Fruit fly (Drosophila melanogaster) whole organism, embryonic: Measurements from ENCODE around the gene mask.

ENCODE experiments used
- Blimp-1 ChIP-seq: fragments of 200-800 bp; sonication (Bioruptor generic); optimal IDR thresholded peaks from 3 replicates; lab custom pipeline; 2018; ENCODE audit warnings: missing biosample characterization, missing genetic modification characterization, mild to moderate bottlenecking, moderate library complexity, missing genetic modification reagents
- C15 ChIP-seq: fragments of 200-800 bp; sonication (Bioruptor generic); IDR thresholded peaks from 3 replicates; pipeline ENCODE4 v1.3.6; 2022; ENCODE audit warnings: missing biosample characterization, missing genetic modification characterization
- CG10543 ChIP-seq: fragments of 200-800 bp; sonication (Bioruptor generic); optimal IDR thresholded peaks from 3 replicates; lab custom pipeline; 2017; ENCODE audit warnings: missing biosample characterization, mild to moderate bottlenecking, missing genetic modification characterization, moderate library complexity
- CG12219 ChIP-seq: fragments of 200-800 bp; sonication (Bioruptor generic); optimal IDR thresholded peaks from 3 replicates; lab custom pipeline; 2018; ENCODE audit warnings: missing biosample characterization, mild to moderate bottlenecking, missing genetic modification characterization
- CG15601 ChIP-seq: fragments of 200-800 bp; sonication (Bioruptor generic); optimal IDR thresholded peaks from 3 replicates; lab custom pipeline; 2019; ENCODE audit warnings: missing biosample characterization, mild to moderate bottlenecking, missing genetic modification characterization, moderate library complexity
- CG1832 ChIP-seq: fragments of 200-800 bp; sonication (Bioruptor generic); optimal IDR thresholded peaks from 2 replicates; lab custom pipeline; 2017; ENCODE audit warnings: missing biosample characterization, mild to moderate bottlenecking, missing genetic modification characterization, inconsistent platforms
- CG30020 ChIP-seq: fragments of 200-800 bp; optimal IDR thresholded peaks from 2 replicates; lab custom pipeline; 2019; ENCODE audit warnings: missing biosample characterization, mild to moderate bottlenecking, missing genetic modification characterization, moderate library complexity
- CG3995 ChIP-seq: fragments of 200-800 bp; sonication (Bioruptor generic); optimal IDR thresholded peaks from 3 replicates; lab custom pipeline; 2016; ENCODE audit warnings: missing biosample characterization, missing genetic modification characterization
- CG4404 ChIP-seq: fragments of 200-800 bp; sonication (Bioruptor generic); IDR thresholded peaks from 2 replicates; pipeline ENCODE4 v1.3.6; 2022; ENCODE audit warnings: missing biosample characterization, missing genetic modification characterization
- CG6813 ChIP-seq: fragments of 200-800 bp; sonication (Bioruptor generic); optimal IDR thresholded peaks from 2 replicates; lab custom pipeline; 2017; ENCODE audit warnings: missing biosample characterization, missing genetic modification characterization, mild to moderate bottlenecking, moderate library complexity, missing genetic modification reagents
- CG7963 ChIP-seq: fragments of 200-800 bp; sonication (Bioruptor generic); IDR thresholded peaks from 3 replicates; pipeline ENCODE4 v1.3.6; 2022; ENCODE audit warnings: missing biosample characterization, missing genetic modification characterization; ENCODE audit not compliant: partially characterized antibody
- CG9727 ChIP-seq: fragments of 200-800 bp; sonication (Bioruptor generic); optimal IDR thresholded peaks from 3 replicates; lab custom pipeline; 2017; ENCODE audit warnings: missing biosample characterization, mild to moderate bottlenecking, missing genetic modification characterization
- Dip2 ChIP-seq: fragments of 200-800 bp; sonication (Bioruptor generic); IDR thresholded peaks from 2 replicates; pipeline ENCODE4 v1.3.6; 2022; ENCODE audit warnings: missing biosample characterization, missing genetic modification characterization
- Dref ChIP-seq: fragments of 200-800 bp; sonication (Bioruptor generic); IDR thresholded peaks from 2 replicates; pipeline ENCODE4 v1.3.6; 2022; ENCODE audit warnings: missing biosample characterization, missing genetic modification characterization
- Drgx ChIP-seq: fragments of 200-800 bp; sonication (Bioruptor generic); IDR thresholded peaks from 2 replicates; pipeline ENCODE4 v1.3.6; 2022; ENCODE audit warnings: missing biosample characterization, missing genetic modification characterization
- ERR ChIP-seq: fragments of 200-800 bp; sonication (Bioruptor generic); optimal IDR thresholded peaks from 2 replicates; lab custom pipeline; 2016; ENCODE audit warnings: missing biosample characterization, missing genetic modification characterization
- Ets65A ChIP-seq: fragments of 200-800 bp; sonication (Bioruptor generic); peaks from one replicate; lab custom pipeline; 2016; ENCODE audit warnings: missing biosample characterization, missing genetic modification characterization
- Ets97D ChIP-seq: fragments of 200-800 bp; sonication (Bioruptor generic); optimal IDR thresholded peaks from 3 replicates; lab custom pipeline; 2016; ENCODE audit warnings: missing biosample characterization, missing genetic modification characterization
- H2.0 ChIP-seq: fragments of 200-800 bp; sonication (Bioruptor generic); IDR thresholded peaks from 2 replicates; pipeline ENCODE4 v1.3.6; 2022; ENCODE audit warnings: missing biosample characterization, missing genetic modification characterization
- HLH3B ChIP-seq: fragments of 200-800 bp; sonication (Bioruptor generic); IDR thresholded peaks from 2 replicates; pipeline ENCODE4 v1.3.6; 2022; ENCODE audit warnings: missing biosample characterization, missing genetic modification characterization
- Hmx ChIP-seq: fragments of 200-800 bp; sonication (Bioruptor generic); optimal IDR thresholded peaks from 2 replicates; lab custom pipeline; 2016; ENCODE audit warnings: missing biosample characterization, missing genetic modification characterization
- Hr51 ChIP-seq, 2 experiments: fragments of 200-800 bp; sonication (Bioruptor generic); optimal IDR thresholded peaks; 2 replicates in 1 of 2; 3 replicates in 1 of 2; lab custom pipeline; 2016 to 2018; ENCODE audit warnings: missing biosample characterization in 2 of 2, missing genetic modification characterization in 2 of 2, mild to moderate bottlenecking in 1 of 2, moderate library complexity in 1 of 2
- Mes4 ChIP-seq: fragments of 200-800 bp; sonication (Bioruptor generic); optimal IDR thresholded peaks from 2 replicates; lab custom pipeline; 2016; ENCODE audit warnings: missing biosample characterization, missing genetic modification characterization
- Mrtf ChIP-seq: fragments of 200-800 bp; sonication (Bioruptor generic); IDR thresholded peaks from 3 replicates; pipeline ENCODE4 v1.3.6; 2022; ENCODE audit warnings: missing biosample characterization, missing genetic modification characterization
- NC2α ChIP-seq: fragments of 200-800 bp; sonication (Bioruptor generic); optimal IDR thresholded peaks from 2 replicates; lab custom pipeline; 2016; ENCODE audit warnings: missing biosample characterization, missing genetic modification characterization
- Nf-YB ChIP-seq: fragments of 200-800 bp; sonication (Bioruptor generic); optimal IDR thresholded peaks from 3 replicates; lab custom pipeline; 2019; ENCODE audit warnings: missing biosample characterization, mild to moderate bottlenecking, missing genetic modification characterization, moderate library complexity
- NfI ChIP-seq: fragments of 200-800 bp; sonication (Bioruptor generic); optimal IDR thresholded peaks from 3 replicates; lab custom pipeline; 2018; ENCODE audit warnings: missing biosample characterization, mild to moderate bottlenecking, missing genetic modification characterization, moderate library complexity
- Poxn ChIP-seq: fragments of 200-800 bp; sonication (Bioruptor generic); IDR thresholded peaks from 2 replicates; pipeline ENCODE4 v1.3.6; 2022; ENCODE audit warnings: missing biosample characterization, missing genetic modification characterization
- Scr ChIP-seq: fragments of 200-800 bp; sonication (Bioruptor generic); IDR thresholded peaks from 2 replicates; pipeline ENCODE4 v1.3.6; 2022; ENCODE audit warnings: missing biosample characterization, missing genetic modification characterization; ENCODE audit not compliant: partially characterized antibody
- TFAM ChIP-seq: fragments of 200-800 bp; sonication (Bioruptor generic); optimal IDR thresholded peaks from 2 replicates; lab custom pipeline; 2017; ENCODE audit warnings: missing biosample characterization, missing genetic modification characterization, inconsistent platforms
- Trl ChIP-seq, 3 experiments: fragments of >200 bp in 2 of 3; fragments of 200-800 bp in 1 of 3; sonication (Bioruptor generic) in 1 of 3; optimal IDR thresholded peaks; 2 replicates in 1 of 3; 3 replicates in 2 of 3; lab custom pipeline; 2016 to 2017; ENCODE audit warnings: missing biosample characterization in 1 of 3, missing genetic modification characterization in 1 of 3
- crc ChIP-seq: fragments of 200-800 bp; sonication (Bioruptor generic); optimal IDR thresholded peaks from 2 replicates; lab custom pipeline; 2016; ENCODE audit warnings: missing biosample characterization, missing genetic modification characterization
- emc ChIP-seq: fragments of 200-800 bp; sonication (Bioruptor generic); optimal IDR thresholded peaks from 2 replicates; lab custom pipeline; 2016; ENCODE audit warnings: missing biosample characterization, missing genetic modification characterization
- fd102C ChIP-seq: fragments of 200-800 bp; sonication (Bioruptor generic); optimal IDR thresholded peaks from 2 replicates; lab custom pipeline; 2018; ENCODE audit warnings: missing biosample characterization, mild to moderate bottlenecking, missing genetic modification characterization, moderate library complexity
- fd3F ChIP-seq: fragments of 200-800 bp; sonication (Bioruptor generic); optimal IDR thresholded peaks from 2 replicates; lab custom pipeline; 2018; ENCODE audit warnings: missing biosample characterization, mild to moderate bottlenecking, missing genetic modification characterization, moderate library complexity
- gsb-n ChIP-seq: fragments of 200-800 bp; sonication (Bioruptor generic); optimal IDR thresholded peaks from 3 replicates; lab custom pipeline; 2018; ENCODE audit warnings: missing biosample characterization, mild to moderate bottlenecking, missing genetic modification characterization
- gt ChIP-seq: fragments of 200-800 bp; sonication (Bioruptor generic); IDR thresholded peaks from 2 replicates; pipeline ENCODE4 v1.3.6; 2022; ENCODE audit warnings: missing biosample characterization, missing genetic modification characterization
- hbn ChIP-seq: fragments of 200-800 bp; sonication (Bioruptor generic); IDR thresholded peaks from 2 replicates; pipeline ENCODE4 v1.3.6; 2022; ENCODE audit warnings: missing biosample characterization, missing genetic modification characterization; ENCODE audit not compliant: partially characterized antibody
- knrl ChIP-seq: fragments of 200-800 bp; sonication (Bioruptor generic); IDR thresholded peaks from 3 replicates; pipeline ENCODE4 v1.3.6; 2022; ENCODE audit warnings: missing biosample characterization, missing genetic modification characterization; ENCODE audit not compliant: partially characterized antibody
- mirr ChIP-seq: fragments of 200-800 bp; sonication (Bioruptor generic); optimal IDR thresholded peaks from 3 replicates; lab custom pipeline; 2018; ENCODE audit warnings: missing biosample characterization, mild to moderate bottlenecking, missing genetic modification characterization
- odd ChIP-seq: fragments of 200-800 bp; sonication (Bioruptor generic); optimal IDR thresholded peaks from 2 replicates; lab custom pipeline; 2017; ENCODE audit warnings: missing biosample characterization, mild to moderate bottlenecking, missing genetic modification characterization
- pho ChIP-seq: fragments of 200-800 bp; sonication (Bioruptor generic); optimal IDR thresholded peaks from 2 replicates; lab custom pipeline; 2016; ENCODE audit warnings: missing biosample characterization, missing genetic modification characterization
- salm ChIP-seq: fragments of 200-800 bp; sonication (Bioruptor generic); optimal IDR thresholded peaks from 2 replicates; lab custom pipeline; 2018; ENCODE audit warnings: missing biosample characterization, mild to moderate bottlenecking, missing genetic modification characterization
- sd ChIP-seq: fragments of 200-800 bp; sonication (Bioruptor generic); optimal IDR thresholded peaks from 3 replicates; lab custom pipeline; 2018; ENCODE audit warnings: missing biosample characterization, mild to moderate bottlenecking, missing genetic modification characterization, moderate library complexity
- sens ChIP-seq: fragments of 200-800 bp; sonication (Bioruptor generic); peaks from one replicate; lab custom pipeline; 2016; ENCODE audit warnings: missing biosample characterization, missing genetic modification characterization
- sqz ChIP-seq: fragments of 200-800 bp; sonication (Bioruptor generic); optimal IDR thresholded peaks from 3 replicates; lab custom pipeline; 2018; ENCODE audit warnings: missing biosample characterization, mild to moderate bottlenecking, missing genetic modification characterization
- usp ChIP-seq: fragments of >200 bp; optimal IDR thresholded peaks from 2 replicates; lab custom pipeline; 2017; ENCODE audit warnings: missing biosample characterization, missing genetic modification characterization
- zen2 ChIP-seq: fragments of 200-800 bp; sonication (Bioruptor generic); IDR thresholded peaks from 3 replicates; pipeline ENCODE4 v1.3.6; 2022; ENCODE audit warnings: missing biosample characterization, missing genetic modification characterization; ENCODE audit not compliant: partially characterized antibody

mask gene

DNA sequence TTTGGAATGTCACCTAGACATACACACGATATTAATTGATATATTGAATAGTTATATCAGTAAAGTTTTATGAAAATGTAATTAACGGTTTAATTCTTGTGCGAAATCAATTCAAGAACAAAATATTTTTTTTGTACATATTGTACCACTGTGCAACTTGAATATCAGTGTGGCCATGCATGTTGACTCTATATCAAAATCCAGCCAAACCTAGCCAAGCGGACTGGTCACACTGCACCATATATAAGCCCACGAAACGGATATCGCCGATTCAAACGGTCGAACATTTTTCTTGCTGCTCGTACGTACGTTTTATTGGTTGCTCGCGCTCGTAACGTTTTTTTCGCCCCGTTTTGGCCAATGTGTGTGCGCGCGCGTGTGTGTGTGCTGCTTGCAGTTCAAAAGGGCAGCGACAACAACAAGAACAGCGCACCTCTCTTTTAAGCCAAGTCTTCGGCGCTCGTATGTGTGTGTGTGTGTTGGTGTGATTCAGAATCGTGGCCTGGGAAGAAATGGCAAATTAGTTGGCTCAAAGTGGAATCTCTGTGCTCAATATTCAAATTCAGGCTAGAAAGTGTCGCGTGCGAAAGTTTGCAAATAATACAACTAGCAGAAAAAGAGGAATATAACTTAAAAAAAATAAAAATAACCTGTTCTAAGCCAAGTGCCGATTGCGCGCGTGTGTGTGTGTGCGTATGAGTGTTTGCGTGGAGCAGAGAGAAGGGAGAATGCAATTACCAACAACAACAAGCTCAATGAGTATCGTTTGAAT lies 64.6 kb downstream of the mask start, which contains the start of gene crb (continued):
- TF ChIP-seq CG6813 (GFP tag; lab: Kevin White, UChicago): peak; percentile 20
- no peak for TF ChIP-seq salm
- no peak for TF ChIP-seq Dref (GFP tag; lab: Robert Waterston, UW)
- no peak for TF ChIP-seq usp (GFP tag; lab: Kevin White, UChicago)
- no peak for TF ChIP-seq CG3995 (GFP tag; lab: Kevin White, UChicago)
- TF ChIP-seq hbn (GFP tag; lab: Robert Waterston, UW): peak; percentile 37
- peak; percentile 46; the same call in 1 of the 2 replicates for TF ChIP-seq HLH3B (GFP tag; lab: Robert Waterston, UW)
- TF ChIP-seq fd102C: peak; percentile 30
- TF ChIP-seq CG12219 (GFP tag; lab: Kevin White, UChicago): no peak
- no peak for TF ChIP-seq fd3F (GFP tag; lab: Kevin White, UChicago)
- TF ChIP-seq Mes4 (GFP tag; lab: Kevin White, UChicago): peak; percentile 45
- TF ChIP-seq CG1832 (GFP tag; lab: Kevin White, UChicago): no peak
- TF ChIP-seq Trl (optimal IDR thresholded peaks at IDR 0.05; lab: Kevin White, UChicago): no peak
- TF ChIP-seq Trl (GFP tag; optimal IDR thresholded peaks at IDR 0.05; lab: Kevin White, UChicago): peak; percentile 68
- peak; percentile 25 for TF ChIP-seq Nf-YB
- TF ChIP-seq Scr (GFP tag; lab: Robert Waterston, UW): peak; percentile 49
- no peak for TF ChIP-seq Dip2 (GFP tag; lab: Robert Waterston, UW)
- TF ChIP-seq Mrtf (GFP tag; lab: Robert Waterston, UW): no peak
- peak; percentile 42; the same call in 1 of the 3 replicates for TF ChIP-seq CG7963 (GFP tag; lab: Robert Waterston, UW)
- TF ChIP-seq sqz (GFP tag; lab: Kevin White, UChicago): peak; percentile 77
- TF ChIP-seq sd: peak; percentile 56
- TF ChIP-seq Drgx: 0 out of 2 replicates have a peak, but pooled peaks have one; percentile 30
- peak; percentile 36 for TF ChIP-seq pho (GFP tag; lab: Kevin White, UChicago)
- TF ChIP-seq ERR: peak; percentile 35
- TF ChIP-seq Blimp-1: no peak
- peak; percentile 36 for TF ChIP-seq NfI (GFP tag; lab: Kevin White, UChicago)
- no peak for TF ChIP-seq TFAM (GFP tag; lab: Kevin White, UChicago)
- no peak for TF ChIP-seq Poxn
- peak; percentile 53; the same call in 2 of the 3 replicates for TF ChIP-seq zen2 (GFP tag; lab: Robert Waterston, UW)
- peak; percentile 13 for TF ChIP-seq CG30020 (tag; lab: Kevin White, UChicago)
- no peak for TF ChIP-seq emc (GFP tag; lab: Kevin White, UChicago)
- peak; percentile 91 for TF ChIP-seq Ets97D (GFP tag; lab: Kevin White, UChicago)
- peak; percentile 92 for TF ChIP-seq sens (GFP tag; lab: Kevin White, UChicago)
- no peak for TF ChIP-seq Hmx (GFP tag; lab: Kevin White, UChicago)
- peak; percentile 43 for TF ChIP-seq odd (GFP tag; lab: Kevin White, UChicago)
- peak; percentile 59 for TF ChIP-seq CG9727
- TF ChIP-seq knrl (GFP tag; lab: Robert Waterston, UW): no peak; the same call in 1 of the 3 replicates
- TF ChIP-seq Hr51 (GFP tag; optimal IDR thresholded peaks at IDR 0.05; lab: Kevin White, UChicago): peak; percentile 47 to 71
- peak; percentile 60 for TF ChIP-seq mirr (GFP tag; lab: Kevin White, UChicago)
- 0 out of 2 replicates have a peak, but pooled peaks have one; percentile 24 for TF ChIP-seq H2.0 (GFP tag; lab: Robert Waterston, UW)
- peak; percentile 63 for TF ChIP-seq Ets65A
- TF ChIP-seq NC2α: peak; percentile 58
- TF ChIP-seq crc (GFP tag; lab: Kevin White, UChicago): no peak
- TF ChIP-seq CG4404 (GFP tag; lab: Robert Waterston, UW): no peak
- peak; percentile 40 for TF ChIP-seq CG15601 (tag; lab: Kevin White, UChicago)
- TF ChIP-seq gsb-n (tag; lab: Kevin White, UChicago): peak; percentile 45
- no peak for TF ChIP-seq C15 (GFP tag; lab: Robert Waterston, UW)
- TF ChIP-seq gt: no peak
- peak; percentile 72 for TF ChIP-seq CG10543 (GFP tag; lab: Kevin White, UChicago)
